Worm (Caenorhabditis elegans): ENCODE data around the gene grl-12.

grl-12 gene

DNA sequence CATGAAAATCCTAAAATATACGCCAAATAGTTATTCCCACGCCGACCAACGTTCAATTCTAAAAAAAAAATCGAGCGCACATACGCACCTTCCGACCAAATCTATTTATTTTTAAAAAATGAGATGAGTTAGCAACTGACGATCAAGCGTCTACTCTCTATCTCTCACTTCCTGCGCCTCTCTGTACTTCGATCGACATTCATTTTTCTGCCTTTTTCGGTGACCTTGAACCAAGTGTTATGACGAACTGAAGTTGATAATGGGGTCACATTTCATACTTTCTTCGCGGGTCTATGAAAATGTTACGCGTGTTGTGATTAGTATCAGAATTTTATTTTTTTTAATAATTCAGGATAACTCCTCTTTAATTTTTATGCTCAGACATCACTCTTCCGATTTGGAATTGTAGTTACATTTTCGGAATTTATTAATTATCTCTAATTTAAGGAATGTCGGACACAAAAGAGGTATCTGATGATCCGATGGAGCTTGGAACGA lies 29.4 kb downstream of the grl-12 start, which contains the start of gene smk-1:
Gene smk-1 (plus strand): TSS at position 448 of the 498 bp plus-strand sequence.
- no peak for TF ChIP-seq hmg-4 (GFP tag; optimal IDR thresholded peaks at IDR 0.05)
- no peak for TF ChIP-seq ama-1 (optimal IDR thresholded peaks at IDR 0.05)
- no peak for TF ChIP-seq tra-4 (tag; optimal IDR thresholded peaks at IDR 0.05)
- TF ChIP-seq ceh-36 (tag; optimal IDR thresholded peaks at IDR 0.05) = no peak

DNA sequence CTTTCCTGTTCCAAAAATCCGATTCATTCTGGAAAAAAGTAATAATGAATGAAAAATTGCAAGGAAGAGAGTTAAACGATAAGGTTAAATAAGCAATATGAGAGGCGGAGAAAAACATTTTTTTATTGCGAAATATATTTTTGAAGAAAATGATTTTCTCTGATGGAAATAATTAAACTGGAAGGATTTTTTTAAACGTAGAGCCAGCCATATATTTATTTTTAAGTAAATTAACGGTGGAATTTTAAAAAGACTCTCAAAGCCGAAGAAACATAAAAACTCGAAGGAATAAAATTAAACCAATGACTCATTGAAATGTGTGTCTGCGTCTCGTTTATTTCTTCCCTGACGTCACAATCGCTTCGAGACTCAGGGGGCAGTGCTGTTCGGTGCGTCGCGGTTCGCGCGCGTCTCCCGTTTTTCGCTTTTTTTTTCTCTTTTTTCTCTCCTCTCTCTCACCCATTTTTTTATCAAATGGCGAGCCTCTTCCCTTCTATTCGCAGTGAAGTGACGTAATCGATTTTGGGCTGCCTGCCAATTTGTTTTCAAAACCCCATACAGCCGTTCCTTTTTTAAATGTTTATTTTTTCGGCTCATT lies 30.6 kb downstream of the grl-12 start, which contains the start of gene vps-60:
Gene vps-60 (minus strand): TSS at position 30 of the 598 bp plus-strand sequence.
- TF ChIP-seq flt-1 (GFP tag; IDR thresholded peaks at IDR 0.05) = peak; percentile 44; the same call in 1 of the 2 replicates
- TF ChIP-seq aly-1 (tag; optimal IDR thresholded peaks at IDR 0.05) = no peak
- no peak for TF ChIP-seq hnd-1 (tag; optimal IDR thresholded peaks at IDR 0.05)
- peak; percentile 57 for TF ChIP-seq F13C5.2 (tag; optimal IDR thresholded peaks at IDR 0.05)
- peak; percentile 28; the same call in 1 of the 2 replicates for TF ChIP-seq sea-1 (GFP tag; conservative IDR thresholded peaks at IDR 0.05)
- TF ChIP-seq ets-7 (tag; optimal IDR thresholded peaks at IDR 0.05) = peak; percentile 11
- no peak for TF ChIP-seq tbx-11 (GFP tag; IDR thresholded peaks at IDR 0.05)
- no peak for TF ChIP-seq hmbx-1 (tag; optimal IDR thresholded peaks at IDR 0.05)
- TF ChIP-seq ceh-36 (tag; optimal IDR thresholded peaks at IDR 0.05) = no peak
- no peak for TF ChIP-seq ceh-13 (GFP tag; optimal IDR thresholded peaks at IDR 0.05)
- TF ChIP-seq B0310.2 (tag; optimal IDR thresholded peaks at IDR 0.05) = no peak
- no peak for TF ChIP-seq pes-1 (GFP tag; IDR thresholded peaks at IDR 0.05)
- TF ChIP-seq ama-1 (optimal IDR thresholded peaks at IDR 0.05) = no peak
- TF ChIP-seq scrt-1 (GFP tag; IDR thresholded peaks at IDR 0.05) = no peak
- TF ChIP-seq tra-4 (tag; optimal IDR thresholded peaks at IDR 0.05) = no peak
- no peak for TF ChIP-seq tbx-37 (GFP tag; conservative IDR thresholded peaks at IDR 0.05)
- peak; percentile 61 for TF ChIP-seq hmg-4 (GFP tag; optimal IDR thresholded peaks at IDR 0.05)

DNA sequence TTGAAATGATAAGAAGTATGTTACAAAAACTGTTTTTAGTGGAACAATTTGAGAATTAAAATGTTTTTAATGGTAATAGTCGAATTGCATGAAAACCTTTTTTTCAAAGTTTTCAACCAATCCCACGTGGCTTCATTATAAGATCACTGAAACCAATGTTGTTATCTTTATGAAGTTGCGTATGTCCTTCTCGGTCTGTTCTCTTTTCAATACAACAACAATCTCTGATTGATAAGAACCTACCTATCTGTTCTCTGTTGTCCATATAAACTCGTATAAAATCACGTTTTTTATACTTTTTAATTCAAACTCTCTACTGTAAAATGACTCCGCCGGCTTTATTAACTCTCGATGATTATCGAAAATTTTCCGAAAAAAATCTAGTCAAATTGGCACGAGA lies 33.5 kb downstream of the grl-12 start, which contains the start of gene F41E6.5:
Gene F41E6.5 (plus strand): TSS at position 209 of the 400 bp plus-strand sequence.
- TF ChIP-seq hnd-1 (tag; optimal IDR thresholded peaks at IDR 0.05) = no peak
- TF ChIP-seq ets-7 (tag; optimal IDR thresholded peaks at IDR 0.05) = no peak
- no peak for TF ChIP-seq tbx-11 (GFP tag; IDR thresholded peaks at IDR 0.05)
- no peak for TF ChIP-seq hmg-4 (GFP tag; optimal IDR thresholded peaks at IDR 0.05)
- TF ChIP-seq aly-1 (tag; optimal IDR thresholded peaks at IDR 0.05) = no peak
- no peak for TF ChIP-seq scrt-1 (GFP tag; IDR thresholded peaks at IDR 0.05)
- no peak for TF ChIP-seq sea-1 (GFP tag; conservative IDR thresholded peaks at IDR 0.05)
- no peak for TF ChIP-seq pes-1 (GFP tag; IDR thresholded peaks at IDR 0.05)
- TF ChIP-seq F13C5.2 (tag; optimal IDR thresholded peaks at IDR 0.05) = no peak
- TF ChIP-seq ceh-13 (GFP tag; optimal IDR thresholded peaks at IDR 0.05) = no peak

DNA sequence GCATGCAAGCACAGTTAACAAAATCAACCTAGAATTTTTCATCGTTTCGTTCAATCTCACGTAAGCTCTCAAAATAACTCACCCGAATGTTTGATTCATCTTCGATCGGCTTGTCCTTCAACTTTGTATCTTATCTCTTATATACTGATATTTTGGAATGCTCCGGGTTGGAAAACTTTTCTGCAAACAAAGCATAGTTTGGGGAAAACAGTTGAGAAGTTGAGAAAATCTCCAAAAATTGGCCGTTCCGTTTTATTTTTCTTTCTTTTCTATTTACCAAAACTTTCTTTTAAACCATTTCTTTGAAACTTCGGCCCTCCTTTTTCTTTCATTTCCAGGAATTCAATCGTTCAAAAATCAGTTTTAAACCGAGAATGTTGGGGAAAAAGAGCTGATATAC lies 34.2 kb downstream of the grl-12 start, which contains the start of gene F41E6.15:
Gene F41E6.15 (minus strand): TSS at position 101 of the 400 bp plus-strand sequence.
- TF ChIP-seq hmg-4 (GFP tag; optimal IDR thresholded peaks at IDR 0.05) (no peak), flt-1 (GFP tag; IDR thresholded peaks at IDR 0.05) (no peak), hmbx-1 (tag; optimal IDR thresholded peaks at IDR 0.05) (no peak), aly-1 (tag; optimal IDR thresholded peaks at IDR 0.05) (no peak), tbx-11 (GFP tag; IDR thresholded peaks at IDR 0.05) (no peak), ets-7 (tag; optimal IDR thresholded peaks at IDR 0.05) (no peak), pes-1 (GFP tag; IDR thresholded peaks at IDR 0.05) (no peak), B0310.2 (tag; optimal IDR thresholded peaks at IDR 0.05) (no peak), sea-1 (GFP tag; conservative IDR thresholded peaks at IDR 0.05) (no peak), F13C5.2 (tag; optimal IDR thresholded peaks at IDR 0.05) (no peak), tra-4 (tag; optimal IDR thresholded peaks at IDR 0.05) (no peak), hnd-1 (tag; optimal IDR thresholded peaks at IDR 0.05) (no peak)

DNA sequence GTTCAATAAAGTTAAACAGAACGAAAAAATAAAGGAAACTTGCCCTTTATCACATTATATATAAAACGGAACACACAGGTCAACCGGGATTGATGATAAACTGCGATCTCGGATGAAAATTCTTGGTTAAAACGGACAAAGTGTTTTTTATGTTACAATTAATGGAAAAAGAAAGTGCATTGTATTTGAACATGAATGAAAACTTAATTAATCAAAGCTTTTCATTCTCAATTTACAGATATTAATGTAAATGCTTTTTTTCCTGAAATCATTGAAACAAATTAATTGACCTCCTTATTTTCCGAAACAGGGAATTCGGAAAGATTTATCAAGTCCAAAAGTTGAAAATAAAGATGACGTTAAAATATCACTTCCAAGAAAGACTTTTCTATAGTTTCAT lies 35.4 kb downstream of the grl-12 start, which contains the start of gene F41E6.8:
Gene F41E6.8 (minus strand): TSS at position 101 of the 400 bp plus-strand sequence.
- TF ChIP-seq ceh-13 (GFP tag; optimal IDR thresholded peaks at IDR 0.05) = no peak
- TF ChIP-seq ceh-36 (tag; optimal IDR thresholded peaks at IDR 0.05) = no peak
- TF ChIP-seq B0310.2 (tag; optimal IDR thresholded peaks at IDR 0.05) = no peak

DNA sequence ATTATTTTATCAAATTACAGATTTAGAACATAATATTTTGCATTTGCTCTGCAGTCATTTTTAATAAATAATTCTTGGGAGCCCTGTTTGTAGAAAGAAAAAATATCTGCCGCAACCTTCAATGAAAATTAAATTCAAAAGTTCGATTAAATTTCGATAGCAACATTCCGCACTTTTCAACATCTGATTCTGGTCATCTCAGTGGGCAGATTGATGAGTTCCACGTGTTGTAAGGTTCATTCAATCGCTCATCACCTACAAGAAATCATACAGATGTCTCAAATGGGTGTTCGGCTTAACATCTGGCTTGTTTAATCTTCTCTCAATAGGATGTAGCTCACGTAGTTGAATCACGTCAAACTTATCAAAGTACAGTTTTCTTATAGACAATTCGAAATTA lies 36.9 kb downstream of the grl-12 start:
- TF ChIP-seq hmg-4 (GFP tag; optimal IDR thresholded peaks at IDR 0.05) = no peak
- no peak for TF ChIP-seq flt-1 (GFP tag; IDR thresholded peaks at IDR 0.05)
- TF ChIP-seq tra-4 (tag; optimal IDR thresholded peaks at IDR 0.05) = no peak
- TF ChIP-seq B0310.2 (tag; optimal IDR thresholded peaks at IDR 0.05) = no peak

DNA sequence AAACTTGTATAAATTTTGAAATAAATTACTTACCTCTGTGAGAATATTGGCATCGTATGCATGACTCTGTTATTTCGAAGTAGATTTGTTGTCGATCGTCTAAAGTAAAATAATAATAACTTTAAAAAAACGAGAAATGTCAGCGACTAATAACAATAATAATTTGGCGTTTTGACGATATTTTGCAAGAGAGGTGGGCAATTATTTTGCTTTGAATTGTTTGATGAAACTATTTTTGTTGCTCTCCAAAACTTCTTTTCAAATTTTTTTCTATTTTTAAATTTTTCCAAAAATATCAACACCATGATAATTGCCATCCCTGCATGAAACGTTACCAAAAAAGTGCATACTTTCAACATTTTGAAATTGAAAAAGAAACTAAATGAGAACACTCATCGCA lies 37.6 kb downstream of the grl-12 start, which contains the start of gene F41E6.7:
Gene F41E6.7 (minus strand): TSS at position 101 of the 400 bp plus-strand sequence.
- TF ChIP-seq hnd-1 (tag; optimal IDR thresholded peaks at IDR 0.05) = no peak
- TF ChIP-seq F13C5.2 (tag; optimal IDR thresholded peaks at IDR 0.05) = no peak
- no peak for TF ChIP-seq ceh-36 (tag; optimal IDR thresholded peaks at IDR 0.05)
- TF ChIP-seq ets-7 (tag; optimal IDR thresholded peaks at IDR 0.05) = no peak
- no peak for TF ChIP-seq tra-4 (tag; optimal IDR thresholded peaks at IDR 0.05)
- no peak for TF ChIP-seq tbx-37 (GFP tag; conservative IDR thresholded peaks at IDR 0.05)
- no peak for TF ChIP-seq hmbx-1 (tag; optimal IDR thresholded peaks at IDR 0.05)
- TF ChIP-seq flt-1 (GFP tag; IDR thresholded peaks at IDR 0.05) = no peak
- TF ChIP-seq ceh-13 (GFP tag; optimal IDR thresholded peaks at IDR 0.05) = no peak
- TF ChIP-seq ama-1 (optimal IDR thresholded peaks at IDR 0.05) = no peak
- TF ChIP-seq pes-1 (GFP tag; IDR thresholded peaks at IDR 0.05) = no peak
- TF ChIP-seq hmg-4 (GFP tag; optimal IDR thresholded peaks at IDR 0.05) = no peak
- TF ChIP-seq sea-1 (GFP tag; conservative IDR thresholded peaks at IDR 0.05) = no peak
- no peak for TF ChIP-seq aly-1 (tag; optimal IDR thresholded peaks at IDR 0.05)
- no peak for TF ChIP-seq tbx-11 (GFP tag; IDR thresholded peaks at IDR 0.05)
- TF ChIP-seq B0310.2 (tag; optimal IDR thresholded peaks at IDR 0.05) = no peak
